Fruit fly (Drosophila melanogaster) whole organism, embryonic: ENCODE measurements around the gene CG2129.

ENCODE experiments used
- Ada2b ChIP-seq: fragments of 200-800 bp; sonication (Bioruptor generic); IDR thresholded peaks from 2 replicates; pipeline ENCODE4 v1.3.6; 2022; ENCODE audit warnings: missing biosample characterization, missing genetic modification characterization
- Aef1 ChIP-seq: fragments of 200-800 bp; sonication (Bioruptor generic); IDR thresholded peaks from 3 replicates; pipeline ENCODE4 v1.3.6; 2022; ENCODE audit warnings: missing biosample characterization, missing genetic modification characterization
- Asciz ChIP-seq: fragments of 200-800 bp; sonication (Bioruptor generic); optimal IDR thresholded peaks from 2 replicates; lab custom pipeline; 2017; ENCODE audit warnings: missing biosample characterization, mild to moderate bottlenecking, missing genetic modification characterization, missing genetic modification reagents
- Atf3 ChIP-seq: fragments of 200-800 bp; sonication (Bioruptor generic); optimal IDR thresholded peaks from 3 replicates; lab custom pipeline; 2016; ENCODE audit warnings: missing biosample characterization, missing genetic modification characterization
- B-H1 ChIP-seq: fragments of 200-800 bp; sonication (Bioruptor generic); IDR thresholded peaks from 3 replicates; pipeline ENCODE4 v1.3.6; 2022; ENCODE audit warnings: missing biosample characterization, missing genetic modification characterization
- B-H2 ChIP-seq: fragments of 200-800 bp; sonication (Bioruptor generic); optimal IDR thresholded peaks from 2 replicates; lab custom pipeline; 2018; ENCODE audit warnings: missing biosample characterization, mild to moderate bottlenecking, missing genetic modification characterization
- CG11695 ChIP-seq: fragments of 200-800 bp; sonication (Bioruptor generic); IDR thresholded peaks from 3 replicates; pipeline ENCODE4 v1.3.6; 2022; ENCODE audit warnings: missing biosample characterization, missing genetic modification characterization
- CG11696 ChIP-seq: fragments of 200-800 bp; sonication (Bioruptor generic); IDR thresholded peaks from 2 replicates; pipeline ENCODE4 v1.3.6; 2022; ENCODE audit warnings: missing biosample characterization, missing genetic modification characterization
- CG14014 ChIP-seq: fragments of 200-800 bp; sonication (Bioruptor generic); IDR thresholded peaks from 2 replicates; pipeline ENCODE4 v1.3.6; 2022; ENCODE audit warnings: missing biosample characterization, missing genetic modification characterization
- CG14441 ChIP-seq: fragments of 200-800 bp; sonication (Bioruptor generic); IDR thresholded peaks from 2 replicates; pipeline ENCODE4 v1.3.6; 2022; ENCODE audit warnings: missing biosample characterization, missing genetic modification characterization
- CG15479 ChIP-seq: fragments of 200-800 bp; sonication (Bioruptor generic); optimal IDR thresholded peaks from 3 replicates; lab custom pipeline; 2019; ENCODE audit warnings: missing biosample characterization, mild to moderate bottlenecking, missing genetic modification characterization, moderate library complexity
- CG15514 ChIP-seq: fragments of 200-800 bp; sonication (Bioruptor generic); optimal IDR thresholded peaks from 3 replicates; lab custom pipeline; 2017; ENCODE audit warnings: missing biosample characterization, missing genetic modification characterization, mild to moderate bottlenecking, moderate library complexity, missing genetic modification reagents
- CG18764 ChIP-seq: fragments of 200-800 bp; sonication (Bioruptor generic); optimal IDR thresholded peaks from 3 replicates; lab custom pipeline; 2016; ENCODE audit warnings: missing biosample characterization, missing genetic modification characterization
- CG2199 ChIP-seq: fragments of 200-800 bp; sonication (Bioruptor generic); IDR thresholded peaks from 3 replicates; pipeline ENCODE4 v1.3.6; 2022; ENCODE audit warnings: missing biosample characterization, missing genetic modification characterization
- CG5953 ChIP-seq: fragments of 200-800 bp; sonication (Bioruptor generic); IDR thresholded peaks from 2 replicates; pipeline ENCODE4 v1.3.6; 2022; ENCODE audit warnings: missing biosample characterization, missing genetic modification characterization
- CG6272 ChIP-seq: fragments of 200-800 bp; sonication (Bioruptor generic); IDR thresholded peaks from 2 replicates; pipeline ENCODE4 v1.3.6; 2022; ENCODE audit warnings: missing biosample characterization, missing genetic modification characterization
- CG6813 ChIP-seq: fragments of 200-800 bp; sonication (Bioruptor generic); optimal IDR thresholded peaks from 2 replicates; lab custom pipeline; 2017; ENCODE audit warnings: missing biosample characterization, missing genetic modification characterization, mild to moderate bottlenecking, moderate library complexity, missing genetic modification reagents
- CG7839 ChIP-seq: fragments of 200-800 bp; sonication (Bioruptor generic); optimal IDR thresholded peaks from 3 replicates; lab custom pipeline; 2018; ENCODE audit warnings: missing biosample characterization, mild to moderate bottlenecking, missing genetic modification characterization, moderate library complexity
- CG8765 ChIP-seq: fragments of 200-800 bp; sonication (Bioruptor generic); IDR thresholded peaks from 2 replicates; pipeline ENCODE4 v1.3.6; 2022; ENCODE audit warnings: missing biosample characterization, missing genetic modification characterization
- CG9609 ChIP-seq: fragments of 200-800 bp; sonication (Bioruptor generic); optimal IDR thresholded peaks from 3 replicates; lab custom pipeline; 2016; ENCODE audit warnings: missing biosample characterization, missing genetic modification characterization
- D ChIP-seq, 2 experiments: fragments of 200-800 bp in 1 of 2; fragments of >200 bp in 1 of 2; sonication (Bioruptor generic) in 1 of 2; optimal IDR thresholded peaks; 2 replicates in 1 of 2; 3 replicates in 1 of 2; lab custom pipeline; 2017; ENCODE audit warnings: mild to moderate bottlenecking in 1 of 2, missing biosample characterization in 1 of 2, missing genetic modification characterization in 1 of 2, missing genetic modification reagents in 1 of 2
- Dip3 ChIP-seq: fragments of 200-800 bp; sonication (Bioruptor generic); optimal IDR thresholded peaks from 3 replicates; lab custom pipeline; 2016; ENCODE audit warnings: missing biosample characterization, missing genetic modification characterization
- Dref ChIP-seq: fragments of 200-800 bp; sonication (Bioruptor generic); IDR thresholded peaks from 2 replicates; pipeline ENCODE4 v1.3.6; 2022; ENCODE audit warnings: missing biosample characterization, missing genetic modification characterization
- Elba2 ChIP-seq: fragments of 200-800 bp; sonication (Bioruptor generic); optimal IDR thresholded peaks from 3 replicates; lab custom pipeline; 2016; ENCODE audit warnings: missing biosample characterization, missing genetic modification characterization
- Hr51 ChIP-seq, 2 experiments: fragments of 200-800 bp; sonication (Bioruptor generic); optimal IDR thresholded peaks; 2 replicates in 1 of 2; 3 replicates in 1 of 2; lab custom pipeline; 2016 to 2018; ENCODE audit warnings: missing biosample characterization in 2 of 2, missing genetic modification characterization in 2 of 2, mild to moderate bottlenecking in 1 of 2, moderate library complexity in 1 of 2
- Lim3 ChIP-seq: fragments of 200-800 bp; sonication (Bioruptor generic); IDR thresholded peaks from 2 replicates; pipeline ENCODE4 v1.3.6; 2022; ENCODE audit warnings: missing biosample characterization, missing genetic modification characterization
- MBD-R2 ChIP-seq: fragments of 200-800 bp; sonication (Bioruptor generic); IDR thresholded peaks from 2 replicates; pipeline ENCODE4 v1.3.6; 2022; ENCODE audit warnings: missing biosample characterization, missing genetic modification characterization
- MTF-1 ChIP-seq: fragments of 200-800 bp; sonication (Bioruptor generic); optimal IDR thresholded peaks from 2 replicates; lab custom pipeline; 2018; ENCODE audit warnings: missing biosample characterization, mild to moderate bottlenecking, missing genetic modification characterization, borderline replicate concordance
- Meics ChIP-seq: fragments of 200-800 bp; sonication (Bioruptor generic); optimal IDR thresholded peaks from 2 replicates; lab custom pipeline; 2017; ENCODE audit warnings: missing biosample characterization, mild to moderate bottlenecking, missing genetic modification characterization
- NC2β ChIP-seq: fragments of 200-800 bp; sonication (Bioruptor generic); optimal IDR thresholded peaks from 2 replicates; lab custom pipeline; 2016; ENCODE audit warnings: missing biosample characterization, missing genetic modification characterization
- NFAT ChIP-seq: fragments of 200-800 bp; sonication (Bioruptor generic); IDR thresholded peaks from 2 replicates; pipeline ENCODE4 v1.3.6; 2022; ENCODE audit warnings: missing biosample characterization, missing genetic modification characterization
- Ravus ChIP-seq: fragments of 200-800 bp; sonication (Bioruptor generic); IDR thresholded peaks from 2 replicates; pipeline ENCODE4 v1.3.6; 2022; ENCODE audit warnings: missing biosample characterization, missing genetic modification characterization
- Scr ChIP-seq: fragments of 200-800 bp; sonication (Bioruptor generic); IDR thresholded peaks from 2 replicates; pipeline ENCODE4 v1.3.6; 2022; ENCODE audit warnings: missing biosample characterization, missing genetic modification characterization; ENCODE audit not compliant: partially characterized antibody
- Trl ChIP-seq, 3 experiments: fragments of >200 bp in 2 of 3; fragments of 200-800 bp in 1 of 3; sonication (Bioruptor generic) in 1 of 3; optimal IDR thresholded peaks; 2 replicates in 1 of 3; 3 replicates in 2 of 3; lab custom pipeline; 2016 to 2017; ENCODE audit warnings: missing biosample characterization in 1 of 3, missing genetic modification characterization in 1 of 3
- amos ChIP-seq: fragments of 200-800 bp; sonication (Bioruptor generic); IDR thresholded peaks from 2 replicates; pipeline ENCODE4 v1.3.6; 2022; ENCODE audit warnings: missing biosample characterization, missing genetic modification characterization; ENCODE audit not compliant: partially characterized antibody
- crc ChIP-seq: fragments of 200-800 bp; sonication (Bioruptor generic); optimal IDR thresholded peaks from 2 replicates; lab custom pipeline; 2016; ENCODE audit warnings: missing biosample characterization, missing genetic modification characterization
- crp ChIP-seq, 2 experiments: fragments of 200-800 bp; sonication (Bioruptor generic); optimal IDR thresholded peaks; 2 replicates in 1 of 2; 3 replicates in 1 of 2; lab custom pipeline; 2017; ENCODE audit warnings: missing biosample characterization in 2 of 2, missing genetic modification characterization in 2 of 2, mild to moderate bottlenecking in 1 of 2, moderate library complexity in 1 of 2
- ewg ChIP-seq: fragments of 200-800 bp; sonication (Bioruptor generic); optimal IDR thresholded peaks from 3 replicates; lab custom pipeline; 2017; ENCODE audit warnings: mild to moderate bottlenecking, missing biosample characterization, missing genetic modification reagents, missing genetic modification characterization
- exex ChIP-seq: fragments of 200-800 bp; sonication (Bioruptor generic); optimal IDR thresholded peaks from 4 replicates; lab custom pipeline; 2018; ENCODE audit warnings: missing biosample characterization, mild to moderate bottlenecking, missing genetic modification characterization, moderate library complexity
- fd3F ChIP-seq: fragments of 200-800 bp; sonication (Bioruptor generic); optimal IDR thresholded peaks from 2 replicates; lab custom pipeline; 2018; ENCODE audit warnings: missing biosample characterization, mild to moderate bottlenecking, missing genetic modification characterization, moderate library complexity
- gt ChIP-seq: fragments of 200-800 bp; sonication (Bioruptor generic); IDR thresholded peaks from 2 replicates; pipeline ENCODE4 v1.3.6; 2022; ENCODE audit warnings: missing biosample characterization, missing genetic modification characterization
- hth ChIP-seq: fragments of >200 bp; optimal IDR thresholded peaks from 2 replicates; lab custom pipeline; 2017; ENCODE audit warnings: inconsistent platforms
- ind ChIP-seq: fragments of 200-800 bp; sonication (Bioruptor generic); optimal IDR thresholded peaks from 3 replicates; lab custom pipeline; 2016; ENCODE audit warnings: missing biosample characterization, missing genetic modification characterization
- salm ChIP-seq: fragments of 200-800 bp; sonication (Bioruptor generic); optimal IDR thresholded peaks from 2 replicates; lab custom pipeline; 2018; ENCODE audit warnings: missing biosample characterization, mild to moderate bottlenecking, missing genetic modification characterization
- sc ChIP-seq, 3 experiments: fragments of >200 bp in 2 of 3; fragments of 200-800 bp in 1 of 3; sonication (Bioruptor generic) in 1 of 3; optimal IDR thresholded peaks; 2 replicates in 2 of 3; 3 replicates in 1 of 3; lab custom pipeline; 2017; ENCODE audit warnings: mild to moderate bottlenecking in 1 of 3, missing biosample characterization in 1 of 3, missing genetic modification characterization in 1 of 3, missing genetic modification reagents in 1 of 3
- sug ChIP-seq: fragments of 200-800 bp; optimal IDR thresholded peaks from 2 replicates; lab custom pipeline; 2019; ENCODE audit warnings: missing biosample characterization, mild to moderate bottlenecking, missing genetic modification characterization, moderate library complexity
- ttk ChIP-seq: fragments of 200-800 bp; sonication (Bioruptor generic); IDR thresholded peaks from 2 replicates; pipeline ENCODE4 v2.1.2; 2022; ENCODE audit warnings: missing biosample characterization, missing genetic modification characterization

Gene CG2129

dm6 chrX:8101479-8102198 is 44.0 kb upstream of the CG2129 start, which contains the start of gene CG2258 (continued):
- TF ChIP-seq ttk (GFP tag; lab: Robert Waterston, UW) (peak; percentile 77), Dip3 (peak; percentile 77), Lim3 (GFP tag; lab: Robert Waterston, UW) (peak; percentile 43; the same call in 1 of the 2 replicates), CG7839 (peak; percentile 92), sc (optimal IDR thresholded peaks at IDR 0.05; lab: Kevin White, UChicago) (no peak), sc (GFP tag; optimal IDR thresholded peaks at IDR 0.05; lab: Kevin White, UChicago) (peak; percentile 71), CG9609 (peak; percentile 75), CG18764 (GFP tag; lab: Kevin White, UChicago) (peak; percentile 58), Atf3 (peak; percentile 45), CG15514 (peak; percentile 85), Ada2b (peak; percentile 92), Aef1 (GFP tag; lab: Robert Waterston, UW) (peak; percentile 87), gt (no peak), fd3F (GFP tag; lab: Kevin White, UChicago) (peak; percentile 81), hth (lab: Kevin White, UChicago) (no peak), crc (GFP tag; lab: Kevin White, UChicago) (no peak), B-H1 (peak; percentile 73), Scr (GFP tag; lab: Robert Waterston, UW) (peak; percentile 49), CG6813 (peak; percentile 83), Hr51 (GFP tag; optimal IDR thresholded peaks at IDR 0.05; lab: Kevin White, UChicago) (peak; percentile 44 to 85), Ravus (peak; percentile 57), MBD-R2 (peak; percentile 68; the same call in 1 of the 2 replicates), CG14441 (GFP tag; lab: Robert Waterston, UW) (peak; percentile 88), ewg (GFP tag; lab: Kevin White, UChicago) (peak; percentile 74), CG2199 (GFP tag; lab: Robert Waterston, UW) (0 out of 3 replicates have a peak, but pooled peaks have one; percentile 49), CG15479 (GFP tag; lab: Kevin White, UChicago) (no peak), D (optimal IDR thresholded peaks at IDR 0.05; lab: Kevin White, UChicago) (no peak), D (GFP tag; optimal IDR thresholded peaks at IDR 0.05; lab: Kevin White, UChicago) (peak; percentile 86), NFAT (GFP tag; lab: Robert Waterston, UW) (peak; percentile 75), salm (peak; percentile 88), CG11696 (GFP tag; lab: Robert Waterston, UW) (peak; percentile 70), crp (GFP tag; optimal IDR thresholded peaks at IDR 0.05; lab: Kevin White, UChicago) (peak in 1 of 2 experiments; percentile 12), Meics (GFP tag; lab: Kevin White, UChicago) (peak; percentile 82), sug (tag; lab: Kevin White, UChicago) (peak; percentile 67), CG5953 (GFP tag; lab: Robert Waterston, UW) (peak; percentile 82; the same call in 1 of the 2 replicates), MTF-1 (GFP tag; lab: Kevin White, UChicago) (peak; percentile 76), Dref (GFP tag; lab: Robert Waterston, UW) (peak; percentile 72), amos (GFP tag; lab: Robert Waterston, UW) (no peak; the same call in 1 of the 2 replicates), Asciz (GFP tag; lab: Kevin White, UChicago) (peak; percentile 82), Elba2 (GFP tag; lab: Kevin White, UChicago) (no peak), CG14014 (peak; percentile 88), CG6272 (peak; percentile 67), ind (GFP tag; lab: Kevin White, UChicago) (peak; percentile 87), CG8765 (GFP tag; lab: Robert Waterston, UW) (peak; percentile 69; the same call in 1 of the 2 replicates), CG11695 (peak; percentile 80), Trl (optimal IDR thresholded peaks at IDR 0.05; lab: Kevin White, UChicago) (no peak), Trl (GFP tag; optimal IDR thresholded peaks at IDR 0.05; lab: Kevin White, UChicago) (no peak), exex (peak; percentile 46), B-H2 (GFP tag; lab: Kevin White, UChicago) (peak; percentile 54), NC2β (GFP tag; lab: Kevin White, UChicago) (peak; percentile 39)
